Fruit fly (Drosophila melanogaster) whole organism, embryonic: ENCODE measurements around the gene Mgstl.

Experiments used
- B-H1 ChIP-seq: fragments of 200-800 bp; sonication (Bioruptor generic); IDR thresholded peaks from 3 replicates; pipeline ENCODE4 v1.3.6; 2022; ENCODE audit warnings: missing biosample characterization, missing genetic modification characterization
- CG12155 ChIP-seq: fragments of 200-800 bp; sonication (Bioruptor generic); optimal IDR thresholded peaks from 3 replicates; lab custom pipeline; 2016; ENCODE audit warnings: missing biosample characterization, missing genetic modification characterization
- CG12659 ChIP-seq: fragments of 200-800 bp; sonication (Bioruptor generic); optimal IDR thresholded peaks from 3 replicates; lab custom pipeline; 2017; ENCODE audit warnings: mild to moderate bottlenecking, missing biosample characterization, missing genetic modification reagents, missing genetic modification characterization
- CG12942 ChIP-seq: fragments of 200-800 bp; sonication (Bioruptor generic); optimal IDR thresholded peaks from 3 replicates; lab custom pipeline; 2016; ENCODE audit warnings: missing biosample characterization, missing genetic modification characterization
- CG14014 ChIP-seq: fragments of 200-800 bp; sonication (Bioruptor generic); IDR thresholded peaks from 2 replicates; pipeline ENCODE4 v1.3.6; 2022; ENCODE audit warnings: missing biosample characterization, missing genetic modification characterization
- CG1602 ChIP-seq: fragments of 200-800 bp; sonication (Bioruptor generic); optimal IDR thresholded peaks from 3 replicates; lab custom pipeline; 2016; ENCODE audit warnings: missing biosample characterization, missing genetic modification characterization
- CG17568 ChIP-seq: fragments of 200-800 bp; sonication (Bioruptor generic); optimal IDR thresholded peaks from 2 replicates; lab custom pipeline; 2018; ENCODE audit warnings: missing biosample characterization, mild to moderate bottlenecking, missing genetic modification characterization, moderate library complexity
- CG17612 ChIP-seq: fragments of 200-800 bp; sonication (Bioruptor generic); IDR thresholded peaks from 2 replicates; pipeline ENCODE4 v1.3.6; 2022; ENCODE audit warnings: missing biosample characterization, missing genetic modification characterization
- CG17912 ChIP-seq: fragments of 200-800 bp; sonication (Bioruptor generic); optimal IDR thresholded peaks from 2 replicates; lab custom pipeline; 2018; ENCODE audit warnings: missing biosample characterization, mild to moderate bottlenecking, missing genetic modification characterization
- CG1832 ChIP-seq: fragments of 200-800 bp; sonication (Bioruptor generic); optimal IDR thresholded peaks from 2 replicates; lab custom pipeline; 2017; ENCODE audit warnings: missing biosample characterization, mild to moderate bottlenecking, missing genetic modification characterization, inconsistent platforms
- CG3838 ChIP-seq: fragments of 200-800 bp; sonication (Bioruptor generic); optimal IDR thresholded peaks from 3 replicates; lab custom pipeline; 2016; ENCODE audit warnings: missing biosample characterization, missing genetic modification characterization
- CG4282 ChIP-seq: fragments of 200-800 bp; sonication (Bioruptor generic); optimal IDR thresholded peaks from 2 replicates; lab custom pipeline; 2016; ENCODE audit warnings: missing biosample characterization, missing genetic modification characterization
- CG43689 ChIP-seq: fragments of 200-800 bp; sonication (Bioruptor generic); IDR thresholded peaks from 2 replicates; pipeline ENCODE4 v1.3.6; 2022; ENCODE audit warnings: missing biosample characterization, missing genetic modification characterization
- CG4730 ChIP-seq: fragments of 200-800 bp; sonication (Bioruptor generic); IDR thresholded peaks from 2 replicates; pipeline ENCODE4 v1.3.6; 2022; ENCODE audit warnings: missing biosample characterization, missing genetic modification characterization
- CG7271 ChIP-seq: fragments of 200-800 bp; sonication (Bioruptor generic); optimal IDR thresholded peaks from 2 replicates; lab custom pipeline; 2018; ENCODE audit warnings: missing biosample characterization, mild to moderate bottlenecking, missing genetic modification characterization, moderate library complexity
- CG7928 ChIP-seq: fragments of 200-800 bp; sonication (Bioruptor generic); optimal IDR thresholded peaks from 2 replicates; lab custom pipeline; 2017; ENCODE audit warnings: missing biosample characterization, mild to moderate bottlenecking, missing genetic modification characterization
- CG7987 ChIP-seq: fragments of 200-800 bp; sonication (Bioruptor generic); optimal IDR thresholded peaks from 2 replicates; lab custom pipeline; 2018; ENCODE audit warnings: missing biosample characterization, mild to moderate bottlenecking, missing genetic modification characterization, moderate library complexity
- CrebB ChIP-seq: fragments of 200-800 bp; sonication (Bioruptor generic); optimal IDR thresholded peaks from 3 replicates; lab custom pipeline; 2018; ENCODE audit warnings: missing biosample characterization, mild to moderate bottlenecking, missing genetic modification characterization
- Dip3 ChIP-seq: fragments of 200-800 bp; sonication (Bioruptor generic); optimal IDR thresholded peaks from 3 replicates; lab custom pipeline; 2016; ENCODE audit warnings: missing biosample characterization, missing genetic modification characterization
- E2f2 ChIP-seq: fragments of 200-800 bp; sonication (Bioruptor generic); IDR thresholded peaks from 2 replicates; pipeline ENCODE4 v1.3.6; 2022; ENCODE audit warnings: missing biosample characterization, missing genetic modification characterization
- Eip74EF ChIP-seq, 2 experiments: fragments of 200-800 bp in 1 of 2; fragments of >200 bp in 1 of 2; sonication (Bioruptor generic) in 1 of 2; optimal IDR thresholded peaks; 2 replicates each; lab custom pipeline; 2017 to 2019; ENCODE audit warnings: missing biosample characterization in 2 of 2, missing genetic modification characterization in 2 of 2, mild to moderate bottlenecking in 1 of 2, moderate library complexity in 1 of 2
- Jarid2 ChIP-seq: fragments of 200-800 bp; sonication (Bioruptor generic); optimal IDR thresholded peaks from 3 replicates; lab custom pipeline; 2017; ENCODE audit warnings: mild to moderate bottlenecking, missing biosample characterization, missing genetic modification reagents, missing genetic modification characterization
- Myb ChIP-seq: fragments of 200-800 bp; sonication (Bioruptor generic); optimal IDR thresholded peaks from 2 replicates; lab custom pipeline; 2016; ENCODE audit warnings: missing biosample characterization, missing genetic modification characterization
- Nf-YB ChIP-seq: fragments of 200-800 bp; sonication (Bioruptor generic); optimal IDR thresholded peaks from 3 replicates; lab custom pipeline; 2019; ENCODE audit warnings: missing biosample characterization, mild to moderate bottlenecking, missing genetic modification characterization, moderate library complexity
- NfI ChIP-seq: fragments of 200-800 bp; sonication (Bioruptor generic); optimal IDR thresholded peaks from 3 replicates; lab custom pipeline; 2018; ENCODE audit warnings: missing biosample characterization, mild to moderate bottlenecking, missing genetic modification characterization, moderate library complexity
- Opbp ChIP-seq: fragments of 200-800 bp; sonication (Bioruptor generic); IDR thresholded peaks from 3 replicates; pipeline ENCODE4 v1.3.6; 2022; ENCODE audit warnings: missing biosample characterization, missing genetic modification characterization; ENCODE audit not compliant: partially characterized antibody
- Rfx ChIP-seq: fragments of 200-800 bp; sonication (Bioruptor generic); IDR thresholded peaks from 2 replicates; pipeline ENCODE4 v1.3.6; 2022; ENCODE audit warnings: missing biosample characterization, missing genetic modification characterization
- Xrp1 ChIP-seq: fragments of 200-800 bp; sonication (Bioruptor generic); IDR thresholded peaks from 2 replicates; pipeline ENCODE4 v1.3.6; 2022; ENCODE audit warnings: missing biosample characterization, missing genetic modification characterization
- abd-A ChIP-seq: fragments of 200-800 bp; sonication (Bioruptor generic); optimal IDR thresholded peaks from 3 replicates; lab custom pipeline; 2019; ENCODE audit warnings: missing biosample characterization, mild to moderate bottlenecking, missing genetic modification characterization, moderate library complexity
- ac ChIP-seq: fragments of 200-800 bp; sonication (Bioruptor generic); optimal IDR thresholded peaks from 3 replicates; lab custom pipeline; 2017; ENCODE audit warnings: missing biosample characterization, mild to moderate bottlenecking, missing genetic modification characterization
- amos ChIP-seq: fragments of 200-800 bp; sonication (Bioruptor generic); IDR thresholded peaks from 2 replicates; pipeline ENCODE4 v1.3.6; 2022; ENCODE audit warnings: missing biosample characterization, missing genetic modification characterization; ENCODE audit not compliant: partially characterized antibody
- bowl ChIP-seq: fragments of 200-800 bp; sonication (Bioruptor generic); IDR thresholded peaks from 2 replicates; pipeline ENCODE4 v1.3.6; 2022; ENCODE audit warnings: missing biosample characterization, missing genetic modification characterization
- crc ChIP-seq: fragments of 200-800 bp; sonication (Bioruptor generic); optimal IDR thresholded peaks from 2 replicates; lab custom pipeline; 2016; ENCODE audit warnings: missing biosample characterization, missing genetic modification characterization
- croc ChIP-seq: fragments of 200-800 bp; sonication (Bioruptor generic); conservative IDR thresholded peaks from 3 replicates; pipeline ENCODE4 v1.3.6; 2022; ENCODE audit warnings: missing biosample characterization, missing genetic modification characterization
- disco-r ChIP-seq: fragments of 200-800 bp; sonication (Bioruptor generic); optimal IDR thresholded peaks from 2 replicates; lab custom pipeline; 2016; ENCODE audit warnings: missing biosample characterization, missing genetic modification characterization
- dpn ChIP-seq, 2 experiments: fragments of 200-800 bp; sonication (Bioruptor generic); optimal IDR thresholded peaks; 3 replicates each; lab custom pipeline; 2016; ENCODE audit warnings: missing biosample characterization in 2 of 2, missing genetic modification characterization in 2 of 2
- gem ChIP-seq: fragments of 200-800 bp; sonication (Bioruptor generic); optimal IDR thresholded peaks from 2 replicates; lab custom pipeline; 2019; ENCODE audit warnings: missing biosample characterization, mild to moderate bottlenecking, missing genetic modification characterization, moderate library complexity
- h ChIP-seq: fragments of >200 bp; optimal IDR thresholded peaks from 2 replicates; lab custom pipeline; 2017
- hbn ChIP-seq: fragments of 200-800 bp; sonication (Bioruptor generic); IDR thresholded peaks from 2 replicates; pipeline ENCODE4 v1.3.6; 2022; ENCODE audit warnings: missing biosample characterization, missing genetic modification characterization; ENCODE audit not compliant: partially characterized antibody
- jing ChIP-seq: fragments of 200-800 bp; sonication (Bioruptor generic); optimal IDR thresholded peaks from 2 replicates; lab custom pipeline; 2018; ENCODE audit warnings: missing biosample characterization, mild to moderate bottlenecking, missing genetic modification characterization
- kah ChIP-seq: fragments of 200-800 bp; sonication (Bioruptor generic); optimal IDR thresholded peaks from 2 replicates; lab custom pipeline; 2018; ENCODE audit warnings: missing biosample characterization, mild to moderate bottlenecking, missing genetic modification characterization
- knrl ChIP-seq: fragments of 200-800 bp; sonication (Bioruptor generic); IDR thresholded peaks from 3 replicates; pipeline ENCODE4 v1.3.6; 2022; ENCODE audit warnings: missing biosample characterization, missing genetic modification characterization; ENCODE audit not compliant: partially characterized antibody
- lov ChIP-seq, 2 experiments: fragments of 200-800 bp in 1 of 2; fragments of >200 bp in 1 of 2; sonication (Bioruptor generic) in 1 of 2; IDR thresholded peaks in 1 of 2; optimal IDR thresholded peaks in 1 of 2; 2 replicates in 1 of 2; 3 replicates in 1 of 2; pipeline versions ENCODE4 v1.3.6 to Lab custom; 2017 to 2022; ENCODE audit warnings: missing biosample characterization in 1 of 2, missing genetic modification characterization in 1 of 2
- pzg ChIP-seq: fragments of 200-800 bp; sonication (Bioruptor generic); optimal IDR thresholded peaks from 3 replicates; lab custom pipeline; 2018; ENCODE audit warnings: missing biosample characterization, mild to moderate bottlenecking, missing genetic modification characterization, moderate library complexity
- sens ChIP-seq: fragments of 200-800 bp; sonication (Bioruptor generic); peaks from one replicate; lab custom pipeline; 2016; ENCODE audit warnings: missing biosample characterization, missing genetic modification characterization
- slbo ChIP-seq: fragments of 200-800 bp; sonication (Bioruptor generic); IDR thresholded peaks from 2 replicates; pipeline ENCODE4 v1.3.6; 2022; ENCODE audit warnings: missing biosample characterization, missing genetic modification characterization
- sug ChIP-seq: fragments of 200-800 bp; optimal IDR thresholded peaks from 2 replicates; lab custom pipeline; 2019; ENCODE audit warnings: missing biosample characterization, mild to moderate bottlenecking, missing genetic modification characterization, moderate library complexity
- wor ChIP-seq: fragments of 200-800 bp; sonication (Bioruptor generic); IDR thresholded peaks from 2 replicates; pipeline ENCODE4 v1.3.6; 2022; ENCODE audit warnings: missing biosample characterization, missing genetic modification characterization

Mgstl gene

DNA sequence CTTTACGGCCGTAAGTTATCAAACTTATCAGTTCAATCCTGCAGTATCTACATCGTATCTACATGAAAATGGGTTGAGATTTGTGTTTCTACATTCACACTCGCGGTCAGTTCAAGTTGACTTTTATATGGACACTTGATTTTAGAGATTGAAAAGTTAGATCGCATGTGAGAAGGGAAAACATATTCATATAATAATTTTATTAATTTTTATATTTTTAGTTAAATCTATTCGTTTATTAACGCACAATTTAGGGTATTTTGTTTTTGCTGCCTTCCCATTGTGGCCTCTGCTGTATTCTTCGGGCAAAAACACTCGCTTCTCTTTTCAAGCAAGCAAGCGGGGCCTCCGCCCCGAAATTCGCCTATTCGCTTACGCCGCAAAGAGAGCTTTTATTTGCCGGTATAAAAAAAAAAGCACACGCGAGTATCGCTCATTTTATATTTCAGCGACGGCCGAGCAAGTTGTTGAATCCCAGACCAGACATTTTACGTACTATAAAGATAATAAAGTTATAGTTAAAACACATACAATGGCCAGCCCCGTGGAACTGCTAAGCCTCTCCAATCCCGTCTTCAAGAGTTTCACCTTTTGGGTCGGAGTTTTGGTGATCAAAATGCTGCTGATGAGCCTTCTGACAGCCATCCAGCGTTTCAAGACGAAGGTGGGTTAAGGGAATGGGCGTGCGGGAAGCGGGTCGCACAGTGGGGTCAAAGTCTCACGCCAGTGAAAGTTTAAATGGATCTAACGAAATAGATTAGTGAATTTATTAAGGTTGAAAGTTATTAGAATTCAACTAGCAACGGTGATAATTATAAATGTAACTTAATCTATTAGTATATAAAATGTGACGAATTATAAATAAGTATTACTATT is 951 bp downstream of the Mgstl start (continued):
- TF ChIP-seq CG17912 (no peak), kah (GFP tag; lab: Kevin White, UChicago) (peak; percentile 86), NfI (peak; percentile 88), E2f2 (GFP tag; lab: Robert Waterston, UW) (peak; percentile 64), abd-A (tag; lab: Kevin White, UChicago) (peak; percentile 27), CG1832 (GFP tag; lab: Kevin White, UChicago) (no peak), jing (GFP tag; lab: Kevin White, UChicago) (peak; percentile 57), knrl (GFP tag; lab: Robert Waterston, UW) (0 out of 3 replicates have a peak, but pooled peaks have one; percentile 33), Nf-YB (peak; percentile 75), lov (optimal IDR thresholded peaks at IDR 0.05; lab: Kevin White, UChicago) (no peak), lov (GFP tag; IDR thresholded peaks at IDR 0.05; lab: Robert Waterston, UW) (peak; percentile 85), ac (GFP tag; lab: Kevin White, UChicago) (peak; percentile 57), amos (GFP tag; lab: Robert Waterston, UW) (no peak), CG12659 (GFP tag; lab: Kevin White, UChicago) (peak; percentile 89), Jarid2 (GFP tag; lab: Kevin White, UChicago) (peak; percentile 70), disco-r (GFP tag; lab: Kevin White, UChicago) (no peak), crc (GFP tag; lab: Kevin White, UChicago) (no peak), slbo (GFP tag; lab: Robert Waterston, UW) (peak; percentile 86), CG3838 (peak; percentile 31), CG12155 (GFP tag; lab: Kevin White, UChicago) (peak; percentile 84), CG43689 (peak; percentile 44; the same call in 1 of the 2 replicates), CG14014 (GFP tag; lab: Robert Waterston, UW) (peak; percentile 84), Dip3 (GFP tag; lab: Kevin White, UChicago) (no peak), CG12942 (GFP tag; lab: Kevin White, UChicago) (peak; percentile 64), sug (tag; lab: Kevin White, UChicago) (peak; percentile 92), CG1602 (peak; percentile 75), hbn (GFP tag; lab: Robert Waterston, UW) (no peak), pzg (GFP tag; lab: Kevin White, UChicago) (no peak), CG4282 (GFP tag; lab: Kevin White, UChicago) (no peak), CG17568 (GFP tag; lab: Kevin White, UChicago) (peak; percentile 89), CG7271 (peak; percentile 71), B-H1 (peak; percentile 85), sens (GFP tag; lab: Kevin White, UChicago) (peak; percentile 87), wor (GFP tag; lab: Robert Waterston, UW) (peak; percentile 80), CG17612 (GFP tag; lab: Robert Waterston, UW) (peak; percentile 71; the same call in 1 of the 2 replicates), CrebB (peak; percentile 75), Opbp (GFP tag; lab: Robert Waterston, UW) (no peak), bowl (GFP tag; lab: Robert Waterston, UW) (peak; percentile 81), Xrp1 (GFP tag; lab: Robert Waterston, UW) (peak; percentile 93), CG4730 (peak; percentile 77; the same call in 1 of the 2 replicates), CG7928 (peak; percentile 56), CG7987 (GFP tag; lab: Kevin White, UChicago) (peak; percentile 48), gem (tag; lab: Kevin White, UChicago) (peak; percentile 95), dpn (GFP tag; optimal IDR thresholded peaks at IDR 0.05; lab: Kevin White, UChicago) (peak in 1 of 2 experiments; percentile 81), Myb (no peak), Eip74EF (GFP tag; optimal IDR thresholded peaks at IDR 0.05; lab: Kevin White, UChicago) (peak in 1 of 2 experiments; percentile 91), croc (GFP tag; lab: Robert Waterston, UW) (peak; percentile 79), Rfx (GFP tag; lab: Robert Waterston, UW) (peak; percentile 93), h (lab: Kevin White, UChicago) (no peak)
